Fruit fly (Drosophila melanogaster) Kc167 (cell line): ENCODE data around the gene Pi3K92E.

Experiments
- Myc ChIP-seq: fragments of >200 bp; optimal IDR thresholded peaks from 2 replicates; lab custom pipeline; 2017; ENCODE audit warnings: missing external identifiers
- Sin3A ChIP-seq: fragments of >200 bp; optimal IDR thresholded peaks from 2 replicates; lab custom pipeline; 2018; ENCODE audit warnings: missing external identifiers
- h ChIP-seq: fragments of >200 bp; optimal IDR thresholded peaks from 3 replicates; lab custom pipeline; 2018; ENCODE audit warnings: missing external identifiers
- insv ChIP-seq: fragments of >200 bp; optimal IDR thresholded peaks from 3 replicates; lab custom pipeline; 2018; ENCODE audit warnings: missing external identifiers
- psq ChIP-seq: fragments of >200 bp; optimal IDR thresholded peaks from 2 replicates; lab custom pipeline; 2017; ENCODE audit warnings: missing external identifiers

dm6 chr3R:20595901-20596300, 38.6 kb downstream of the Pi3K92E start:
- TF ChIP-seq h = no peak
- no peak for TF ChIP-seq insv (lab: Kevin White, UChicago)
- no peak for TF ChIP-seq psq (lab: Kevin White, UChicago)
- TF ChIP-seq Myc (lab: Kevin White, UChicago) = no peak
- TF ChIP-seq Sin3A (lab: Kevin White, UChicago) = no peak
